Fruit fly (Drosophila melanogaster) whole organism, adult: Measurements from ENCODE around the gene hth.

Source experiments
- CG11617 ChIP-seq: fragments of 200-800 bp; sonication (Bioruptor generic); optimal IDR thresholded peaks from 2 replicates; lab custom pipeline; 2017; ENCODE audit warnings: mild to moderate bottlenecking, missing biosample characterization, missing genetic modification reagents, missing genetic modification characterization
- CG14711 ChIP-seq: fragments of 200-800 bp; sonication (Bioruptor generic); optimal IDR thresholded peaks from 2 replicates; lab custom pipeline; 2018; ENCODE audit warnings: missing biosample characterization, mild to moderate bottlenecking, missing genetic modification characterization, moderate library complexity
- CG1620 ChIP-seq: fragments of 200-800 bp; sonication (Bioruptor generic); optimal IDR thresholded peaks from 2 replicates; lab custom pipeline; 2016; ENCODE audit warnings: missing biosample characterization, missing genetic modification characterization
- CG33017 ChIP-seq: fragments of 200-800 bp; sonication (Bioruptor generic); optimal IDR thresholded peaks from 2 replicates; lab custom pipeline; 2018; ENCODE audit warnings: missing biosample characterization, mild to moderate bottlenecking, missing genetic modification characterization, moderate library complexity
- CG7045 ChIP-seq: fragments of 200-800 bp; sonication (Bioruptor generic); optimal IDR thresholded peaks from 2 replicates; lab custom pipeline; 2017; ENCODE audit warnings: missing biosample characterization, mild to moderate bottlenecking, missing genetic modification characterization
- CG7101 ChIP-seq: fragments of 200-800 bp; sonication (Bioruptor generic); optimal IDR thresholded peaks from 2 replicates; lab custom pipeline; 2018; ENCODE audit warnings: missing biosample characterization, mild to moderate bottlenecking, missing genetic modification characterization, moderate library complexity
- Mnt ChIP-seq: fragments of 200-800 bp; sonication (Bioruptor generic); optimal IDR thresholded peaks from 2 replicates; lab custom pipeline; 2016; ENCODE audit warnings: missing biosample characterization, mild to moderate bottlenecking, missing genetic modification characterization
- cic ChIP-seq: fragments of 200-800 bp; sonication (Bioruptor generic); optimal IDR thresholded peaks from 2 replicates; lab custom pipeline; 2017; ENCODE audit warnings: missing biosample characterization, mild to moderate bottlenecking, missing genetic modification characterization, moderate library complexity
- cnc ChIP-seq, 2 experiments: fragments of >200 bp; optimal IDR thresholded peaks; 2 replicates each; lab custom pipeline; 2017
- kay ChIP-seq: fragments of 200-800 bp; sonication (Bioruptor generic); peaks from one replicate; lab custom pipeline; 2016; ENCODE audit warnings: missing biosample characterization, missing genetic modification characterization, borderline replicate concordance
- ovo ChIP-seq: fragments of 200-800 bp; sonication (Bioruptor generic); optimal IDR thresholded peaks from 2 replicates; lab custom pipeline; 2016; ENCODE audit warnings: missing biosample characterization, missing genetic modification characterization
- toe ChIP-seq: fragments of 200-800 bp; sonication (Bioruptor generic); optimal IDR thresholded peaks from 2 replicates; lab custom pipeline; 2016; ENCODE audit warnings: missing biosample characterization, missing genetic modification characterization

dm6 chr3R:10546283-10547113, 92.9 kb downstream of the hth start:
- TF ChIP-seq cnc (optimal IDR thresholded peaks at IDR 0.05; lab: Kevin White, UChicago) (no peak), CG33017 (no peak), kay (GFP tag; lab: Kevin White, UChicago) (no peak), cic (GFP tag; lab: Kevin White, UChicago) (no peak), Mnt (GFP tag; lab: Kevin White, UChicago) (no peak), CG14711 (tag; lab: Kevin White, UChicago) (no peak), CG11617 (no peak), CG7045 (GFP tag; lab: Kevin White, UChicago) (no peak), CG1620 (no peak), toe (no peak), ovo (no peak), CG7101 (tag; lab: Kevin White, UChicago) (no peak)
